Fruit fly (Drosophila melanogaster) whole organism, embryonic: ENCODE measurements around the gene slp1.

Experiments
- Asciz ChIP-seq: fragments of 200-800 bp; sonication (Bioruptor generic); optimal IDR thresholded peaks from 2 replicates; lab custom pipeline; 2017; ENCODE audit warnings: missing biosample characterization, mild to moderate bottlenecking, missing genetic modification characterization, missing genetic modification reagents
- Atf3 ChIP-seq: fragments of 200-800 bp; sonication (Bioruptor generic); optimal IDR thresholded peaks from 3 replicates; lab custom pipeline; 2016; ENCODE audit warnings: missing biosample characterization, missing genetic modification characterization
- B-H1 ChIP-seq: fragments of 200-800 bp; sonication (Bioruptor generic); IDR thresholded peaks from 3 replicates; pipeline ENCODE4 v1.3.6; 2022; ENCODE audit warnings: missing biosample characterization, missing genetic modification characterization
- CG10267 ChIP-seq: fragments of 200-800 bp; sonication (Bioruptor generic); optimal IDR thresholded peaks from 2 replicates; lab custom pipeline; 2018; ENCODE audit warnings: missing biosample characterization, mild to moderate bottlenecking, missing genetic modification characterization, moderate library complexity
- CG10274 ChIP-seq: fragments of 200-800 bp; sonication (Bioruptor generic); optimal IDR thresholded peaks from 3 replicates; lab custom pipeline; 2017; ENCODE audit warnings: missing biosample characterization, mild to moderate bottlenecking, missing genetic modification characterization
- CG10565 ChIP-seq: fragments of 200-800 bp; sonication (Bioruptor generic); optimal IDR thresholded peaks from 3 replicates; lab custom pipeline; 2016; ENCODE audit warnings: missing biosample characterization, mild to moderate bottlenecking, missing genetic modification characterization
- CG10959 ChIP-seq: fragments of 200-800 bp; sonication (Bioruptor generic); IDR thresholded peaks from 2 replicates; pipeline ENCODE4 v1.3.6; 2022; ENCODE audit warnings: missing biosample characterization, missing genetic modification characterization
- CG12391 ChIP-seq: fragments of 200-800 bp; sonication (Bioruptor generic); optimal IDR thresholded peaks from 3 replicates; lab custom pipeline; 2018; ENCODE audit warnings: missing biosample characterization, mild to moderate bottlenecking, missing genetic modification characterization, moderate library complexity
- CG13624 ChIP-seq: fragments of 200-800 bp; sonication (Bioruptor generic); optimal IDR thresholded peaks from 2 replicates; lab custom pipeline; 2016; ENCODE audit warnings: missing biosample characterization, missing genetic modification characterization
- CG14050 ChIP-seq: fragments of 200-800 bp; sonication (Bioruptor generic); IDR thresholded peaks from 3 replicates; pipeline ENCODE4 v1.3.6; 2022; ENCODE audit warnings: missing biosample characterization, missing genetic modification characterization
- CG14710 ChIP-seq: fragments of 200-800 bp; sonication (Bioruptor generic); optimal IDR thresholded peaks from 3 replicates; lab custom pipeline; 2019; ENCODE audit warnings: missing biosample characterization, mild to moderate bottlenecking, missing genetic modification characterization, moderate library complexity
- CG2129 ChIP-seq: fragments of 200-800 bp; sonication (Bioruptor generic); IDR thresholded peaks from 2 replicates; pipeline ENCODE4 v1.3.6; 2022; ENCODE audit warnings: missing biosample characterization, missing genetic modification characterization; ENCODE audit not compliant: partially characterized antibody
- CG30020 ChIP-seq: fragments of 200-800 bp; optimal IDR thresholded peaks from 2 replicates; lab custom pipeline; 2019; ENCODE audit warnings: missing biosample characterization, mild to moderate bottlenecking, missing genetic modification characterization, moderate library complexity
- CG4404 ChIP-seq: fragments of 200-800 bp; sonication (Bioruptor generic); IDR thresholded peaks from 2 replicates; pipeline ENCODE4 v1.3.6; 2022; ENCODE audit warnings: missing biosample characterization, missing genetic modification characterization
- CG6683 ChIP-seq: fragments of 200-800 bp; sonication (Bioruptor generic); optimal IDR thresholded peaks from 2 replicates; lab custom pipeline; 2017; ENCODE audit warnings: missing biosample characterization, mild to moderate bottlenecking, missing genetic modification characterization, missing genetic modification reagents
- CG9797 ChIP-seq: fragments of 200-800 bp; sonication (Bioruptor generic); optimal IDR thresholded peaks from 3 replicates; lab custom pipeline; 2018; ENCODE audit warnings: missing biosample characterization, mild to moderate bottlenecking, missing genetic modification characterization
- CG9876 ChIP-seq: fragments of 200-800 bp; sonication (Bioruptor generic); optimal IDR thresholded peaks from 2 replicates; lab custom pipeline; 2016; ENCODE audit warnings: missing biosample characterization, missing genetic modification characterization
- CG9932 ChIP-seq: fragments of 200-800 bp; sonication (Bioruptor generic); IDR thresholded peaks from 2 replicates; pipeline ENCODE4 v1.3.6; 2022; ENCODE audit warnings: missing biosample characterization, missing genetic modification characterization
- Dip3 ChIP-seq: fragments of 200-800 bp; sonication (Bioruptor generic); optimal IDR thresholded peaks from 3 replicates; lab custom pipeline; 2016; ENCODE audit warnings: missing biosample characterization, missing genetic modification characterization
- E2f2 ChIP-seq: fragments of 200-800 bp; sonication (Bioruptor generic); IDR thresholded peaks from 2 replicates; pipeline ENCODE4 v1.3.6; 2022; ENCODE audit warnings: missing biosample characterization, missing genetic modification characterization
- Elba2 ChIP-seq: fragments of 200-800 bp; sonication (Bioruptor generic); optimal IDR thresholded peaks from 3 replicates; lab custom pipeline; 2016; ENCODE audit warnings: missing biosample characterization, missing genetic modification characterization
- Fer3 ChIP-seq: fragments of 200-800 bp; sonication (Bioruptor generic); optimal IDR thresholded peaks from 2 replicates; lab custom pipeline; 2018; ENCODE audit warnings: missing biosample characterization, mild to moderate bottlenecking, missing genetic modification characterization, moderate library complexity
- GATAe ChIP-seq: fragments of 200-800 bp; sonication (Bioruptor generic); conservative IDR thresholded peaks from 2 replicates; pipeline ENCODE4 v1.3.6; 2022; ENCODE audit warnings: missing biosample characterization, missing genetic modification characterization
- HHEX ChIP-seq: fragments of 200-800 bp; sonication (Bioruptor generic); optimal IDR thresholded peaks from 3 replicates; lab custom pipeline; 2017; ENCODE audit warnings: missing biosample characterization, mild to moderate bottlenecking, missing genetic modification characterization, missing genetic modification reagents
- HmgD ChIP-seq: fragments of 200-800 bp; sonication (Bioruptor generic); optimal IDR thresholded peaks from 3 replicates; lab custom pipeline; 2016; ENCODE audit warnings: missing biosample characterization, missing genetic modification characterization
- HmgZ ChIP-seq: fragments of 200-800 bp; sonication (Bioruptor generic); optimal IDR thresholded peaks from 2 replicates; lab custom pipeline; 2018; ENCODE audit warnings: missing biosample characterization, mild to moderate bottlenecking, missing genetic modification characterization
- MTF-1 ChIP-seq: fragments of 200-800 bp; sonication (Bioruptor generic); optimal IDR thresholded peaks from 2 replicates; lab custom pipeline; 2018; ENCODE audit warnings: missing biosample characterization, mild to moderate bottlenecking, missing genetic modification characterization, borderline replicate concordance
- Nf-YA ChIP-seq: fragments of 200-800 bp; sonication (Bioruptor generic); IDR thresholded peaks from 2 replicates; pipeline ENCODE4 v1.3.6; 2022; ENCODE audit warnings: missing biosample characterization, missing genetic modification characterization
- Poxn ChIP-seq: fragments of 200-800 bp; sonication (Bioruptor generic); IDR thresholded peaks from 2 replicates; pipeline ENCODE4 v1.3.6; 2022; ENCODE audit warnings: missing biosample characterization, missing genetic modification characterization
- Side ChIP-seq: fragments of 200-800 bp; sonication (Bioruptor generic); optimal IDR thresholded peaks from 2 replicates; lab custom pipeline; 2016; ENCODE audit warnings: missing biosample characterization, missing genetic modification characterization
- Sry-δ ChIP-seq: fragments of 200-800 bp; sonication (Bioruptor generic); optimal IDR thresholded peaks from 2 replicates; lab custom pipeline; 2016; ENCODE audit warnings: missing biosample characterization, missing genetic modification characterization
- TFAM ChIP-seq: fragments of 200-800 bp; sonication (Bioruptor generic); optimal IDR thresholded peaks from 2 replicates; lab custom pipeline; 2017; ENCODE audit warnings: missing biosample characterization, missing genetic modification characterization, inconsistent platforms
- ab ChIP-seq: fragments of 200-800 bp; sonication (Bioruptor generic); optimal IDR thresholded peaks from 2 replicates; lab custom pipeline; 2016; ENCODE audit warnings: missing biosample characterization, missing genetic modification characterization
- crol ChIP-seq: fragments of 200-800 bp; sonication (Bioruptor generic); IDR thresholded peaks from 2 replicates; pipeline ENCODE4 v1.3.6; 2022; ENCODE audit warnings: missing biosample characterization, missing genetic modification characterization
- dan ChIP-seq: fragments of 200-800 bp; sonication (Bioruptor generic); IDR thresholded peaks from 2 replicates; pipeline ENCODE4 v1.3.6; 2022; ENCODE audit warnings: missing biosample characterization, missing genetic modification characterization
- danr ChIP-seq: fragments of 200-800 bp; sonication (Bioruptor generic); IDR thresholded peaks from 2 replicates; pipeline ENCODE4 v1.3.6; 2022; ENCODE audit warnings: missing biosample characterization, missing genetic modification characterization
- disco-r ChIP-seq: fragments of 200-800 bp; sonication (Bioruptor generic); optimal IDR thresholded peaks from 2 replicates; lab custom pipeline; 2016; ENCODE audit warnings: missing biosample characterization, missing genetic modification characterization
- dmrt11E ChIP-seq: fragments of 200-800 bp; sonication (Bioruptor generic); optimal IDR thresholded peaks from 3 replicates; lab custom pipeline; 2018; ENCODE audit warnings: missing biosample characterization, mild to moderate bottlenecking, missing genetic modification characterization, moderate library complexity
- en ChIP-seq: fragments of 200-800 bp; sonication (Bioruptor generic); optimal IDR thresholded peaks from 2 replicates; lab custom pipeline; 2016; ENCODE audit warnings: missing biosample characterization, missing genetic modification characterization
- gem ChIP-seq: fragments of 200-800 bp; sonication (Bioruptor generic); optimal IDR thresholded peaks from 2 replicates; lab custom pipeline; 2019; ENCODE audit warnings: missing biosample characterization, mild to moderate bottlenecking, missing genetic modification characterization, moderate library complexity
- h ChIP-seq: fragments of >200 bp; optimal IDR thresholded peaks from 2 replicates; lab custom pipeline; 2017
- lilli ChIP-seq: fragments of 200-800 bp; sonication (Bioruptor generic); optimal IDR thresholded peaks from 3 replicates; lab custom pipeline; 2016; ENCODE audit warnings: missing biosample characterization, missing genetic modification characterization
- nau ChIP-seq: fragments of 200-800 bp; sonication (Bioruptor generic); optimal IDR thresholded peaks from 3 replicates; lab custom pipeline; 2017; ENCODE audit warnings: missing biosample characterization, mild to moderate bottlenecking, missing genetic modification characterization, missing genetic modification reagents
- sd ChIP-seq: fragments of 200-800 bp; sonication (Bioruptor generic); optimal IDR thresholded peaks from 3 replicates; lab custom pipeline; 2018; ENCODE audit warnings: missing biosample characterization, mild to moderate bottlenecking, missing genetic modification characterization, moderate library complexity
- seq ChIP-seq: fragments of 200-800 bp; sonication (Bioruptor generic); IDR thresholded peaks from 2 replicates; pipeline ENCODE4 v1.3.6; 2022; ENCODE audit warnings: missing biosample characterization, missing genetic modification characterization
- so ChIP-seq: fragments of 200-800 bp; sonication (Bioruptor generic); IDR thresholded peaks from 3 replicates; pipeline ENCODE4 v1.3.6; 2022; ENCODE audit warnings: missing biosample characterization, missing genetic modification characterization
- sug ChIP-seq: fragments of 200-800 bp; optimal IDR thresholded peaks from 2 replicates; lab custom pipeline; 2019; ENCODE audit warnings: missing biosample characterization, mild to moderate bottlenecking, missing genetic modification characterization, moderate library complexity
- tap ChIP-seq: fragments of 200-800 bp; optimal IDR thresholded peaks from 3 replicates; lab custom pipeline; 2019; ENCODE audit warnings: missing biosample characterization, mild to moderate bottlenecking, missing genetic modification characterization, moderate library complexity
- unpg ChIP-seq: fragments of 200-800 bp; sonication (Bioruptor generic); optimal IDR thresholded peaks from 3 replicates; lab custom pipeline; 2018; ENCODE audit warnings: missing biosample characterization, mild to moderate bottlenecking, missing genetic modification characterization, moderate library complexity
- usp ChIP-seq: fragments of >200 bp; optimal IDR thresholded peaks from 2 replicates; lab custom pipeline; 2017; ENCODE audit warnings: missing biosample characterization, missing genetic modification characterization
- wek ChIP-seq: fragments of 200-800 bp; sonication (Bioruptor generic); optimal IDR thresholded peaks from 3 replicates; lab custom pipeline; 2018; ENCODE audit warnings: missing biosample characterization, mild to moderate bottlenecking, missing genetic modification characterization, moderate library complexity
- wor ChIP-seq: fragments of 200-800 bp; sonication (Bioruptor generic); IDR thresholded peaks from 2 replicates; pipeline ENCODE4 v1.3.6; 2022; ENCODE audit warnings: missing biosample characterization, missing genetic modification characterization
- zfh1 ChIP-seq: fragments of 200-800 bp; sonication (Bioruptor generic); IDR thresholded peaks from 3 replicates; pipeline ENCODE4 v1.3.6; 2022; ENCODE audit warnings: missing biosample characterization, missing genetic modification characterization

slp1 gene

dm6 chr2L:3851308-3851707 is 25.8 kb downstream of the slp1 start (continued):
- no peak for TF ChIP-seq CG10565 (GFP tag; lab: Kevin White, UChicago)
- no peak for TF ChIP-seq Elba2 (GFP tag; lab: Kevin White, UChicago)
- no peak for TF ChIP-seq so (GFP tag; lab: Robert Waterston, UW)
- TF ChIP-seq usp = no peak
- no peak for TF ChIP-seq Fer3 (tag; lab: Kevin White, UChicago)
- peak; percentile 75 for TF ChIP-seq gem (tag; lab: Kevin White, UChicago)
- no peak for TF ChIP-seq sd (tag; lab: Kevin White, UChicago)
- no peak for TF ChIP-seq CG9932 (GFP tag; lab: Robert Waterston, UW)
- TF ChIP-seq h (lab: Kevin White, UChicago) = no peak
- peak; percentile 57 for TF ChIP-seq CG12391
- no peak for TF ChIP-seq danr (GFP tag; lab: Robert Waterston, UW)
- no peak for TF ChIP-seq CG2129 (GFP tag; lab: Robert Waterston, UW)
- no peak for TF ChIP-seq CG14050 (GFP tag; lab: Robert Waterston, UW)
- TF ChIP-seq Atf3 (GFP tag; lab: Kevin White, UChicago) = no peak
- TF ChIP-seq HmgZ (tag; lab: Kevin White, UChicago) = no peak
- TF ChIP-seq Asciz (GFP tag; lab: Kevin White, UChicago) = peak; percentile 40
- peak; percentile 59 for TF ChIP-seq unpg (GFP tag; lab: Kevin White, UChicago)
- no peak for TF ChIP-seq CG10959 (GFP tag; lab: Robert Waterston, UW)
- TF ChIP-seq sug (tag; lab: Kevin White, UChicago) = no peak
- no peak for TF ChIP-seq CG10274
- TF ChIP-seq Dip3 = no peak
- TF ChIP-seq MTF-1 (GFP tag; lab: Kevin White, UChicago) = no peak
- no peak for TF ChIP-seq nau (GFP tag; lab: Kevin White, UChicago)
- no peak for TF ChIP-seq B-H1 (GFP tag; lab: Robert Waterston, UW)
- no peak for TF ChIP-seq seq (GFP tag; lab: Robert Waterston, UW)
- TF ChIP-seq CG10267 (tag; lab: Kevin White, UChicago) = peak; percentile 63
- no peak for TF ChIP-seq CG9797 (GFP tag; lab: Kevin White, UChicago)
- TF ChIP-seq Sry-δ (GFP tag; lab: Kevin White, UChicago) = no peak
- peak; percentile 61 for TF ChIP-seq CG14710
- TF ChIP-seq HHEX (GFP tag; lab: Kevin White, UChicago) = no peak
- no peak for TF ChIP-seq disco-r (GFP tag; lab: Kevin White, UChicago)
- no peak for TF ChIP-seq CG9876
- no peak for TF ChIP-seq Poxn (GFP tag; lab: Robert Waterston, UW)
- peak; percentile 75 for TF ChIP-seq dmrt11E (tag; lab: Kevin White, UChicago)
- no peak for TF ChIP-seq TFAM (GFP tag; lab: Kevin White, UChicago)
- no peak for TF ChIP-seq en (GFP tag; lab: Kevin White, UChicago)
- no peak for TF ChIP-seq tap
- TF ChIP-seq GATAe (GFP tag; lab: Robert Waterston, UW) = no peak
- TF ChIP-seq Side (GFP tag; lab: Kevin White, UChicago) = no peak
- TF ChIP-seq HmgD (GFP tag; lab: Kevin White, UChicago) = no peak
- no peak for TF ChIP-seq CG13624
- no peak for TF ChIP-seq wor
- no peak for TF ChIP-seq E2f2 (GFP tag; lab: Robert Waterston, UW)
- no peak for TF ChIP-seq dan (GFP tag; lab: Robert Waterston, UW)
- TF ChIP-seq zfh1 (GFP tag; lab: Robert Waterston, UW) = 0 out of 3 replicates have a peak, but pooled peaks have one; percentile 42
- no peak for TF ChIP-seq Nf-YA (GFP tag; lab: Robert Waterston, UW)
- no peak for TF ChIP-seq crol (GFP tag; lab: Robert Waterston, UW)
- TF ChIP-seq CG6683 (GFP tag; lab: Kevin White, UChicago) = no peak
- TF ChIP-seq wek (GFP tag; lab: Kevin White, UChicago) = no peak
- no peak for TF ChIP-seq CG4404 (GFP tag; lab: Robert Waterston, UW)
- TF ChIP-seq CG30020 = no peak
- no peak for TF ChIP-seq ab (GFP tag; lab: Kevin White, UChicago)
- TF ChIP-seq lilli (GFP tag; lab: Kevin White, UChicago) = no peak
